Worm (Caenorhabditis elegans) whole organism, mixed stage, embryonic: ENCODE results near the gene T05H10.4.

ENCODE experiments used
- mep-1 ChIP-seq: fragments of 150-350 bp; optimal IDR thresholded peaks from 2 replicates; lab custom pipeline; 2017; ENCODE audit warnings: missing biosample characterization, missing genetic modification reagents, missing genetic modification characterization, inconsistent platforms
- nhr-12 ChIP-seq: fragments of 150-350 bp; optimal IDR thresholded peaks from 2 replicates; lab custom pipeline; 2014; ENCODE audit warnings: missing biosample characterization, missing genetic modification characterization
- nhr-2 ChIP-seq: fragments of 150-350 bp; optimal IDR thresholded peaks from 2 replicates; lab custom pipeline; 2014; ENCODE audit warnings: missing biosample characterization, missing genetic modification characterization
- nhr-237 ChIP-seq: fragments of 150-350 bp; optimal IDR thresholded peaks from 2 replicates; lab custom pipeline; 2014; ENCODE audit warnings: missing biosample characterization, missing genetic modification characterization
- nhr-76 ChIP-seq: sonication (generic microtip); optimal IDR thresholded peaks from 2 replicates; lab custom pipeline; 2017; ENCODE audit warnings: missing biosample characterization, missing genetic modification characterization
- snpc-4 ChIP-seq: fragments of 150-350 bp; optimal IDR thresholded peaks from 2 replicates; lab custom pipeline; 2014; ENCODE audit warnings: missing biosample characterization, missing genetic modification characterization
- sptf-1 ChIP-seq: sonication (generic microtip); optimal IDR thresholded peaks from 2 replicates; lab custom pipeline; 2017; ENCODE audit warnings: mild to moderate bottlenecking, missing genetic modification characterization, moderate library complexity, missing compliant biosample characterization
- unc-62 ChIP-seq: fragments of 150-350 bp; optimal IDR thresholded peaks from 2 replicates; lab custom pipeline; 2014; ENCODE audit warnings: missing biosample characterization, missing genetic modification reagents, missing genetic modification characterization
- ztf-11 ChIP-seq: fragments of 150-350 bp; optimal IDR thresholded peaks from 2 replicates; lab custom pipeline; 2014; ENCODE audit warnings: missing biosample characterization, missing genetic modification characterization

DNA sequence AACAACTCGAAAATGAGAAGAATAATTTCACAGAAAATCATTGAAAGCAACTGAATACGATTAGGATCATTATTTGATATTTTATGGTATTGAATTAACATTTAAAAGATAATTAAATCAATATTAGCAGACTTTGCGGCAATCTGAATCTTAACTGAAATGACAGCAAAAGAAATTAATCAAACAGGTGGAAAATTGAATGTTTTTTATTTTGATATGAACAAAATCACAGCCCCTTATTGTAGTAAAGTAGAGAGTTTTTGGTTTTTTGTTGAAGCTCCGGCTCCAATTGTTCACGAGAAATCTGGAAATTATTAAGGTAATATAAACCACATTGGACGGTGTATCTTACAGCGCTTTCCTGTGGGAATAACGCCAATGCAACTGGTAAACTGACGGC lies 49.1 kb downstream of the T05H10.4 start, which contains the start of gene sre-2:
- no peak for TF ChIP-seq nhr-237 (tag; lab: Kevin White, UChicago)
- TF ChIP-seq sptf-1 (tag; lab: Kevin White, UChicago), result no peak
- no peak for TF ChIP-seq ztf-11 (tag; lab: Kevin White, UChicago)
- no peak for TF ChIP-seq nhr-76 (tag; lab: Kevin White, UChicago)
- TF ChIP-seq nhr-12, result no peak
- TF ChIP-seq unc-62 (GFP tag; lab: Kevin White, UChicago), result no peak
- no peak for TF ChIP-seq snpc-4 (tag; lab: Kevin White, UChicago)
- no peak for TF ChIP-seq mep-1
- TF ChIP-seq nhr-2 (tag; lab: Kevin White, UChicago), result no peak
